Worm (Caenorhabditis elegans) whole organism, young adult: ENCODE results near the gene C46F11.6.

Experiments used
- F39B2.1 ChIP-seq: fragments of 200-800 bp; sonication (Bioruptor generic); IDR thresholded peaks from 2 replicates; pipeline ENCODE4 v1.3.6; 2022; ENCODE audit warnings: missing genetic modification reagents, missing genetic modification characterization, missing compliant biosample characterization
- ekl-4 ChIP-seq: fragments of 200-800 bp; sonication (Bioruptor generic); IDR thresholded peaks from 2 replicates; pipeline ENCODE4 v1.3.6; 2022; ENCODE audit warnings: missing genetic modification reagents, missing genetic modification characterization, missing compliant biosample characterization
- ets-4 ChIP-seq: fragments of 200-800 bp; sonication (Bioruptor generic); optimal IDR thresholded peaks from 2 replicates; lab custom pipeline; 2018; ENCODE audit warnings: mild to moderate bottlenecking, missing genetic modification characterization, missing compliant biosample characterization
- lin-54 ChIP-seq: fragments of 200-800 bp; sonication (Bioruptor generic); optimal IDR thresholded peaks from 2 replicates; lab custom pipeline; 2018; ENCODE audit warnings: mild to moderate bottlenecking, missing genetic modification characterization, missing compliant biosample characterization
- lsl-1 ChIP-seq: fragments of 200-800 bp; sonication (Bioruptor generic); optimal IDR thresholded peaks from 2 replicates; lab custom pipeline; 2018; ENCODE audit warnings: mild to moderate bottlenecking, missing genetic modification characterization, moderate library complexity, missing compliant biosample characterization
- nfya-1 ChIP-seq: sonication (generic microtip); optimal IDR thresholded peaks from 2 replicates; lab custom pipeline; 2017; ENCODE audit warnings: antibody characterized with exemption, missing compliant biosample characterization, missing genetic modification characterization, borderline replicate concordance; ENCODE audit not compliant: insufficient read depth
- nhr-90 ChIP-seq: sonication (generic microtip); optimal IDR thresholded peaks from 2 replicates; lab custom pipeline; 2016; ENCODE audit warnings: missing genotype, mild to moderate bottlenecking, missing genetic modification characterization, missing compliant biosample characterization
- pbrm-1 ChIP-seq: fragments of 200-800 bp; sonication (Bioruptor generic); IDR thresholded peaks from 2 replicates; pipeline ENCODE4 v1.3.6; 2022; ENCODE audit warnings: missing genetic modification reagents, missing genetic modification characterization, missing compliant biosample characterization
- sea-2 ChIP-seq: fragments of 200-800 bp; sonication (Bioruptor generic); IDR thresholded peaks from 2 replicates; pipeline ENCODE4 v1.3.6; 2022; ENCODE audit warnings: missing genetic modification characterization, missing compliant biosample characterization
- snpc-4 ChIP-seq, 5 experiments: fragments of 150-350 bp in 1 of 5; sonication (generic microtip) in 4 of 5; optimal IDR thresholded peaks; 2 replicates each; lab custom pipeline; 2014 to 2018; ENCODE audit warnings: missing genetic modification characterization in 5 of 5, missing biosample characterization in 3 of 5, antibody characterized with exemption in 2 of 5, mild to moderate bottlenecking in 2 of 5, missing compliant biosample characterization in 2 of 5, missing genotype in 2 of 5, moderate library complexity in 2 of 5, missing genetic modification reagents in 1 of 5
- ztf-18 ChIP-seq: sonication (generic microtip); optimal IDR thresholded peaks from 2 replicates; lab custom pipeline; 2016; ENCODE audit warnings: missing genotype, mild to moderate bottlenecking, missing genetic modification characterization, missing compliant biosample characterization
- ztf-22 ChIP-seq: fragments of 200-800 bp; sonication (Bioruptor generic); optimal IDR thresholded peaks from 2 replicates; lab custom pipeline; 2018; ENCODE audit warnings: mild to moderate bottlenecking, missing genetic modification characterization, moderate library complexity, missing compliant biosample characterization
- ztf-28 ChIP-seq: fragments of 200-800 bp; sonication (Bioruptor generic); IDR thresholded peaks from 2 replicates; pipeline ENCODE4 v1.3.6; 2022; ENCODE audit warnings: missing genetic modification reagents, missing genetic modification characterization, missing compliant biosample characterization
- ztf-3 ChIP-seq: fragments of 200-800 bp; sonication (Bioruptor generic); optimal IDR thresholded peaks from 2 replicates; lab custom pipeline; 2018; ENCODE audit warnings: mild to moderate bottlenecking, missing genetic modification characterization, missing compliant biosample characterization

ce11 chrIII:3657479-3657878, 12.8 kb downstream of the C46F11.6 start, which contains the start of gene C46F11.5:
- TF ChIP-seq lin-54 (GFP tag; lab: Kevin White, UChicago), result no peak
- no peak for TF ChIP-seq ztf-28 (GFP tag; lab: Robert Waterston, UW)
- no peak for TF ChIP-seq ekl-4 (GFP tag; lab: Robert Waterston, UW)
- TF ChIP-seq lsl-1, result no peak
- no peak for TF ChIP-seq sea-2 (GFP tag; lab: Robert Waterston, UW)
- no peak for TF ChIP-seq nhr-90 (tag; lab: Kevin White, UChicago)
- no peak for TF ChIP-seq nfya-1 (tag; lab: Kevin White, UChicago)
- TF ChIP-seq ets-4 (GFP tag; lab: Kevin White, UChicago), result no peak
- TF ChIP-seq snpc-4 (GFP tag; optimal IDR thresholded peaks at IDR 0.05; lab: Kevin White, UChicago), result no peak
- no peak for TF ChIP-seq snpc-4 (tag; optimal IDR thresholded peaks at IDR 0.05; lab: Kevin White, UChicago)
- TF ChIP-seq pbrm-1 (GFP tag; lab: Robert Waterston, UW), result no peak
- no peak for TF ChIP-seq ztf-18
- no peak for TF ChIP-seq ztf-22 (GFP tag; lab: Kevin White, UChicago)
- no peak for TF ChIP-seq F39B2.1
- TF ChIP-seq ztf-3, result no peak
